Worm (Caenorhabditis elegans) whole organism, young adult: ENCODE measurements around the gene Y57E12B.10.

Experiments used
- B0261.1 ChIP-seq: sonication (generic microtip); optimal IDR thresholded peaks from 2 replicates; lab custom pipeline; 2016; ENCODE audit warnings: mild to moderate bottlenecking, missing genetic modification characterization, moderate library complexity, missing compliant biosample characterization
- C17E4.6 ChIP-seq: fragments of 200-800 bp; sonication (Bioruptor generic); IDR thresholded peaks from 2 replicates; pipeline ENCODE4 v1.3.6; 2022; ENCODE audit warnings: missing genetic modification reagents, missing genetic modification characterization, missing compliant biosample characterization
- F22D6.2 ChIP-seq: sonication (generic microtip); optimal IDR thresholded peaks from 2 replicates; lab custom pipeline; 2016; ENCODE audit warnings: mild to moderate bottlenecking, missing genetic modification characterization, missing compliant biosample characterization
- F23B12.7 ChIP-seq: sonication (generic microtip); optimal IDR thresholded peaks from 2 replicates; lab custom pipeline; 2017; ENCODE audit warnings: missing genetic modification characterization, mild to moderate bottlenecking, missing compliant biosample characterization, antibody characterized with exemption, moderate library complexity; ENCODE audit not compliant: insufficient read depth
- F37B4.10 ChIP-seq: fragments of 200-800 bp; sonication (Bioruptor generic); IDR thresholded peaks from 2 replicates; pipeline ENCODE4 v1.3.6; 2022; ENCODE audit warnings: missing genetic modification characterization, missing compliant biosample characterization
- F49E8.2 ChIP-seq: sonication (generic microtip); optimal IDR thresholded peaks from 3 replicates; lab custom pipeline; 2017; ENCODE audit warnings: missing genetic modification characterization, mild to moderate bottlenecking, missing compliant biosample characterization, antibody characterized with exemption, moderate library complexity; ENCODE audit not compliant: insufficient read depth
- T07F8.4 ChIP-seq: sonication (generic microtip); optimal IDR thresholded peaks from 2 replicates; lab custom pipeline; 2016; ENCODE audit warnings: mild to moderate bottlenecking, missing genetic modification characterization, moderate library complexity, missing compliant biosample characterization
- Y53F4B.3 ChIP-seq: fragments of 200-800 bp; sonication (Bioruptor generic); IDR thresholded peaks from 2 replicates; pipeline ENCODE4 v1.3.6; 2022; ENCODE audit warnings: missing genetic modification reagents, missing genetic modification characterization, missing compliant biosample characterization
- Y56A3A.18 ChIP-seq: fragments of 200-800 bp; sonication (Bioruptor generic); IDR thresholded peaks from 2 replicates; pipeline ENCODE4 v1.3.6; 2022; ENCODE audit warnings: missing genetic modification reagents, missing genetic modification characterization, missing compliant biosample characterization
- Y67H2A.10 ChIP-seq: fragments of 200-800 bp; sonication (Bioruptor generic); conservative IDR thresholded peaks from 2 replicates; pipeline ENCODE4 v1.3.6; 2022; ENCODE audit warnings: missing genetic modification reagents, missing genetic modification characterization, missing compliant biosample characterization
- Y79H2A.3 ChIP-seq: fragments of 200-800 bp; sonication (Bioruptor generic); conservative IDR thresholded peaks from 2 replicates; pipeline ENCODE4 v1.3.6; 2022; ENCODE audit warnings: missing genetic modification reagents, missing genetic modification characterization, missing compliant biosample characterization
- ZK185.1 ChIP-seq: sonication (generic microtip); optimal IDR thresholded peaks from 2 replicates; lab custom pipeline; 2016; ENCODE audit warnings: mild to moderate bottlenecking, missing genetic modification characterization, missing compliant biosample characterization; ENCODE audit not compliant: poor library complexity, severe bottlenecking
- akir-1 ChIP-seq: fragments of 200-800 bp; sonication (Bioruptor generic); optimal IDR thresholded peaks from 2 replicates; lab custom pipeline; 2018; ENCODE audit warnings: mild to moderate bottlenecking, missing genetic modification characterization, moderate library complexity, missing compliant biosample characterization
- aptf-3 ChIP-seq: fragments of 200-800 bp; sonication (Bioruptor generic); IDR thresholded peaks from 2 replicates; pipeline ENCODE4 v1.3.6; 2022; ENCODE audit warnings: missing genetic modification characterization, missing compliant biosample characterization
- attf-5 ChIP-seq: fragments of 200-800 bp; sonication (Bioruptor generic); optimal IDR thresholded peaks from 2 replicates; lab custom pipeline; 2018; ENCODE audit warnings: mild to moderate bottlenecking, missing genetic modification characterization, missing compliant biosample characterization
- cebp-2 ChIP-seq: fragments of 200-800 bp; sonication (Bioruptor generic); IDR thresholded peaks from 2 replicates; pipeline ENCODE4 v1.3.6; 2022; ENCODE audit warnings: missing genetic modification characterization, missing compliant biosample characterization
- ceh-40 ChIP-seq: fragments of 200-800 bp; sonication (Bioruptor generic); IDR thresholded peaks from 2 replicates; pipeline ENCODE4 v1.3.6; 2022; ENCODE audit warnings: missing genetic modification characterization, missing compliant biosample characterization
- die-1 ChIP-seq: sonication (generic microtip); optimal IDR thresholded peaks from 2 replicates; lab custom pipeline; 2016; ENCODE audit warnings: missing genotype, mild to moderate bottlenecking, missing genetic modification characterization, missing compliant biosample characterization
- dox-1 ChIP-seq: fragments of 200-800 bp; sonication (Bioruptor generic); IDR thresholded peaks from 2 replicates; pipeline ENCODE4 v1.3.6; 2022; ENCODE audit warnings: missing genetic modification reagents, missing genetic modification characterization, missing compliant biosample characterization
- egl-44 ChIP-seq: fragments of 200-800 bp; sonication (Bioruptor generic); IDR thresholded peaks from 2 replicates; pipeline ENCODE4 v1.3.6; 2022; ENCODE audit warnings: missing genetic modification reagents, missing genetic modification characterization, missing compliant biosample characterization
- gei-17 ChIP-seq: fragments of 200-800 bp; sonication (Bioruptor generic); optimal IDR thresholded peaks from 2 replicates; lab custom pipeline; 2018; ENCODE audit warnings: mild to moderate bottlenecking, missing genetic modification characterization, missing compliant biosample characterization
- him-1 ChIP-seq: sonication (generic microtip); optimal IDR thresholded peaks from 2 replicates; lab custom pipeline; 2016; ENCODE audit warnings: missing genotype, missing genetic modification reagents, missing genetic modification characterization, missing compliant biosample characterization
- hrde-1 ChIP-seq: sonication (generic microtip); optimal IDR thresholded peaks from 2 replicates; lab custom pipeline; 2016; ENCODE audit warnings: missing genetic modification characterization, mild to moderate bottlenecking, missing compliant biosample characterization, moderate library complexity, missing genotype, missing genetic modification reagents, borderline replicate concordance
- hsf-1 ChIP-seq: fragments of 200-800 bp; sonication (Bioruptor generic); IDR thresholded peaks from 2 replicates; pipeline ENCODE4 v1.3.6; 2022; ENCODE audit warnings: missing genetic modification reagents, missing genetic modification characterization, missing compliant biosample characterization
- lin-26 ChIP-seq: fragments of 200-800 bp; sonication (Bioruptor generic); IDR thresholded peaks from 2 replicates; pipeline ENCODE4 v1.3.6; 2022; ENCODE audit warnings: missing genetic modification reagents, missing genetic modification characterization, missing compliant biosample characterization
- lin-35 ChIP-seq, 3 experiments: fragments of 150-350 bp in 2 of 3; sonication (generic microtip) in 1 of 3; optimal IDR thresholded peaks; 2 replicates each; lab custom pipeline; 2014 to 2018; ENCODE audit warnings: missing biosample characterization in 3 of 3, missing genetic modification characterization in 3 of 3, missing genetic modification reagents in 3 of 3
- lir-1 ChIP-seq: fragments of 200-800 bp; sonication (Bioruptor generic); conservative IDR thresholded peaks from 2 replicates; pipeline ENCODE4 v1.3.6; 2022; ENCODE audit warnings: missing genetic modification reagents, missing genetic modification characterization, missing compliant biosample characterization
- lsl-1 ChIP-seq: fragments of 200-800 bp; sonication (Bioruptor generic); optimal IDR thresholded peaks from 2 replicates; lab custom pipeline; 2018; ENCODE audit warnings: mild to moderate bottlenecking, missing genetic modification characterization, moderate library complexity, missing compliant biosample characterization
- madf-6 ChIP-seq: fragments of 200-800 bp; sonication (Bioruptor generic); IDR thresholded peaks from 2 replicates; pipeline ENCODE4 v1.3.6; 2022; ENCODE audit warnings: missing genetic modification reagents, missing genetic modification characterization, missing compliant biosample characterization
- madf-8 ChIP-seq: fragments of 200-800 bp; sonication (Bioruptor generic); conservative IDR thresholded peaks from 2 replicates; pipeline ENCODE4 v1.3.6; 2022; ENCODE audit warnings: missing genetic modification reagents, missing genetic modification characterization, missing compliant biosample characterization
- mes-4 ChIP-seq: sonication (generic microtip); optimal IDR thresholded peaks from 2 replicates; lab custom pipeline; 2016; ENCODE audit warnings: missing genotype, missing genetic modification characterization, missing compliant biosample characterization
- nhr-80 ChIP-seq: sonication (generic microtip); optimal IDR thresholded peaks from 2 replicates; lab custom pipeline; 2016; ENCODE audit warnings: missing genetic modification characterization, missing compliant biosample characterization
- pha-4 ChIP-seq: fragments of 150-350 bp; sonication (generic microtip); optimal IDR thresholded peaks from 2 replicates; lab custom pipeline; 2014; ENCODE audit warnings: missing biosample characterization, missing genetic modification reagents, missing genetic modification characterization
- rec-8 ChIP-seq, 2 experiments: sonication (generic microtip); optimal IDR thresholded peaks; 2 replicates each; lab custom pipeline; 2016; ENCODE audit warnings: mild to moderate bottlenecking in 2 of 2, missing genetic modification characterization in 2 of 2, missing genetic modification reagents in 2 of 2, missing genotype in 2 of 2, missing biosample characterization in 1 of 2, missing compliant biosample characterization in 1 of 2, moderate library complexity in 1 of 2
- rpc-1 ChIP-seq, 2 experiments: fragments of 150-350 bp in 1 of 2; sonication (generic microtip) in 1 of 2; optimal IDR thresholded peaks; 2 replicates each; lab custom pipeline; 2014 to 2018; ENCODE audit warnings: missing biosample characterization in 1 of 2, missing genetic modification characterization in 1 of 2, missing genetic modification reagents in 1 of 2, missing genotype in 1 of 2
- sea-2 ChIP-seq: fragments of 200-800 bp; sonication (Bioruptor generic); IDR thresholded peaks from 2 replicates; pipeline ENCODE4 v1.3.6; 2022; ENCODE audit warnings: missing genetic modification characterization, missing compliant biosample characterization
- snpc-3.4 ChIP-seq: sonication (generic microtip); optimal IDR thresholded peaks from 2 replicates; lab custom pipeline; 2017; ENCODE audit warnings: missing genetic modification characterization, mild to moderate bottlenecking, missing compliant biosample characterization, antibody characterized with exemption, moderate library complexity, missing genotype, missing genetic modification reagents
- tbp1 ChIP-seq: fragments of 200-800 bp; sonication (Bioruptor generic); optimal IDR thresholded peaks from 2 replicates; lab custom pipeline; 2018; ENCODE audit warnings: mild to moderate bottlenecking, missing genetic modification characterization, missing compliant biosample characterization
- tbx-9 ChIP-seq: sonication (generic microtip); optimal IDR thresholded peaks from 2 replicates; lab custom pipeline; 2016; ENCODE audit warnings: borderline replicate concordance, missing genetic modification characterization, inconsistent platforms, missing compliant biosample characterization
- unc-130 ChIP-seq: sonication (generic microtip); optimal IDR thresholded peaks from 2 replicates; lab custom pipeline; 2016; ENCODE audit warnings: missing genetic modification reagents, missing genetic modification characterization, missing compliant biosample characterization
- unc-62 ChIP-seq: fragments of 150-350 bp; optimal IDR thresholded peaks from 2 replicates; lab custom pipeline; 2014; ENCODE audit warnings: missing biosample characterization, missing genetic modification reagents, missing genetic modification characterization
- ztf-18 ChIP-seq: sonication (generic microtip); optimal IDR thresholded peaks from 2 replicates; lab custom pipeline; 2016; ENCODE audit warnings: missing genotype, mild to moderate bottlenecking, missing genetic modification characterization, missing compliant biosample characterization
- ztf-25 ChIP-seq: fragments of 200-800 bp; sonication (Bioruptor generic); IDR thresholded peaks from 2 replicates; pipeline ENCODE4 v1.3.6; 2022; ENCODE audit warnings: missing genetic modification reagents, missing genetic modification characterization, missing compliant biosample characterization
- ztf-26 ChIP-seq: sonication (generic microtip); optimal IDR thresholded peaks from 2 replicates; lab custom pipeline; 2017; ENCODE audit warnings: missing genetic modification characterization, missing compliant biosample characterization
- ztf-6 ChIP-seq: fragments of 200-800 bp; sonication (Bioruptor generic); IDR thresholded peaks from 2 replicates; pipeline ENCODE4 v1.3.6; 2022; ENCODE audit warnings: missing genetic modification reagents, missing genetic modification characterization, missing compliant biosample characterization

Gene Y57E12B.10

ce11 chrV:6926633-6927032 lies 9.1 kb downstream of the Y57E12B.10 start:
- no peak for TF ChIP-seq rpc-1 (optimal IDR thresholded peaks at IDR 0.05; lab: Kevin White, UChicago)
- TF ChIP-seq rpc-1 (tag; optimal IDR thresholded peaks at IDR 0.05; lab: Kevin White, UChicago), result no peak
- TF ChIP-seq Y79H2A.3, result no peak
- no peak for TF ChIP-seq ZK185.1 (tag; lab: Kevin White, UChicago)
- TF ChIP-seq attf-5 (GFP tag; lab: Kevin White, UChicago), result no peak
- TF ChIP-seq Y67H2A.10 (GFP tag; lab: Robert Waterston, UW), result no peak
- no peak for TF ChIP-seq die-1 (tag; lab: Kevin White, UChicago)
- no peak for TF ChIP-seq unc-62 (GFP tag; lab: Kevin White, UChicago)
- TF ChIP-seq him-1, result no peak
- TF ChIP-seq ztf-26 (tag; lab: Kevin White, UChicago), result no peak
- no peak for TF ChIP-seq F22D6.2 (tag; lab: Kevin White, UChicago)
- no peak for TF ChIP-seq lin-35 (GFP tag; optimal IDR thresholded peaks at IDR 0.05; lab: Kevin White, UChicago)

DNA sequence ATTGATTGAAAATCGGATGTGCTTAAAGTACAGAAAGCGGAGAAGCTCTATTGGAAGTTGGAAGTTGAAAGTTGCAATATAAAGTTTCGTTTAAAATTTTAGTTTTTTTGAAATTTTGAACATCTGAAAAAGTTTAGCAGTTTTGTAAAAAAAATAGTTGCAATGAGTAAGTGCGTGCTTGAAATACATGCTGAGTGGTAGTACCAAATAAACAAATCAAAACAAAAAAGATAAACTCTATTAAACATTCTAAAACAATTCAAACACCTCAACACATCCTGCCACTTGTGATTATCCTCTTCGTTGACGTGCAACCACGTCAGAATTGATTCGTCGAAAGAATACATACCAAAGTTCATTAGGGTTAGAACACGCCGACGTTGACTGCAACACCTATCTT lies 16.5 kb downstream of the Y57E12B.10 start:
- TF ChIP-seq akir-1, result no peak
- no peak for TF ChIP-seq hsf-1 (GFP tag; lab: Robert Waterston, UW)
- TF ChIP-seq lsl-1 (GFP tag; lab: Kevin White, UChicago), result no peak
- no peak for TF ChIP-seq sea-2
- no peak for TF ChIP-seq ZK185.1 (tag; lab: Kevin White, UChicago)
- no peak for TF ChIP-seq Y56A3A.18 (GFP tag; lab: Robert Waterston, UW)
- no peak for TF ChIP-seq F37B4.10
- no peak for TF ChIP-seq tbx-9 (tag; lab: Kevin White, UChicago)
- TF ChIP-seq snpc-3.4, result no peak
- no peak for TF ChIP-seq ztf-6
- no peak for TF ChIP-seq Y53F4B.3 (GFP tag; lab: Robert Waterston, UW)
- no peak for TF ChIP-seq attf-5 (GFP tag; lab: Kevin White, UChicago)
- TF ChIP-seq F49E8.2, result no peak

DNA sequence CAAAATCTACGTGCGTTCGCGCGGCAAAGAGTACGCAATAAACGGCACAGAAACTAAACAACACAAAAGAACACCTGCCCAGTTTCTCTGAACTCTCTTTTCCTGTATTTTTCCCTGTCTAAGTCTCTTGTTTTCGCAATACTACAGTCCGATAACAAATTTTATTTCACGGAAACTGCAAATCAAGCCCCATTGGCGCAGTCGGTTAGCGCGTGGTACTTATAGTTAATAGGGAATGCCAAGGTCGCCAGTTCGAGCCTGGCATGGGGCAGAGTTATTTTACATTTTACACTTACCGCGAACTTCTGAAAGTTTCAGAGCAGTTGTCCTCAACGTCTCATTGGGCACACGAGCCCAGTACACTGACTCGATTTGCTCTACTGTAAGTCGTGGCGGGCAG lies 18.5 kb downstream of the Y57E12B.10 start:
- no peak for TF ChIP-seq rec-8 (tag; optimal IDR thresholded peaks at IDR 0.05; lab: Kevin White, UChicago)
- TF ChIP-seq lin-26 (GFP tag; lab: Robert Waterston, UW), result peak; percentile 70; the same call in 1 of the 2 replicates
- TF ChIP-seq nhr-80 (tag; lab: Kevin White, UChicago), result no peak
- no peak for TF ChIP-seq aptf-3 (GFP tag; lab: Robert Waterston, UW)
- TF ChIP-seq gei-17 (GFP tag; lab: Kevin White, UChicago), result no peak
- TF ChIP-seq sea-2, result no peak
- TF ChIP-seq pha-4 (tag; lab: Kevin White, UChicago), result no peak
- 0 out of 2 replicates have a peak, but pooled peaks have one; percentile 24 for TF ChIP-seq egl-44
- no peak for TF ChIP-seq ztf-6
- TF ChIP-seq unc-130 (GFP tag; lab: Kevin White, UChicago), result no peak
- TF ChIP-seq hrde-1 (tag; lab: Kevin White, UChicago), result no peak
- TF ChIP-seq ceh-40 (GFP tag; lab: Robert Waterston, UW), result no peak
- TF ChIP-seq B0261.1 (tag; lab: Kevin White, UChicago), result peak; percentile 66
- no peak for TF ChIP-seq T07F8.4 (tag; lab: Kevin White, UChicago)
- TF ChIP-seq attf-5 (GFP tag; lab: Kevin White, UChicago), result peak; percentile 0
- no peak for TF ChIP-seq F23B12.7
- TF ChIP-seq him-1, result no peak
- no peak for TF ChIP-seq lir-1
- TF ChIP-seq tbp1, result peak; percentile 84
- TF ChIP-seq madf-8 (GFP tag; lab: Robert Waterston, UW), result no peak
- TF ChIP-seq mes-4 (tag; lab: Kevin White, UChicago), result no peak
- no peak for TF ChIP-seq ztf-18 (tag; lab: Kevin White, UChicago)
- peak; percentile 44 for TF ChIP-seq rpc-1 (optimal IDR thresholded peaks at IDR 0.05; lab: Kevin White, UChicago)
- peak; percentile 70 for TF ChIP-seq rpc-1 (tag; optimal IDR thresholded peaks at IDR 0.05; lab: Kevin White, UChicago)
- TF ChIP-seq cebp-2 (GFP tag; lab: Robert Waterston, UW), result 0 out of 2 replicates have a peak, but pooled peaks have one; percentile 52
- TF ChIP-seq madf-6 (GFP tag; lab: Robert Waterston, UW), result 0 out of 2 replicates have a peak, but pooled peaks have one; percentile 21
- no peak for TF ChIP-seq ztf-25
- no peak for TF ChIP-seq C17E4.6 (GFP tag; lab: Robert Waterston, UW)
- peak; percentile 52; the same call in 1 of the 2 replicates for TF ChIP-seq dox-1 (GFP tag; lab: Robert Waterston, UW)
